Fruit fly (Drosophila melanogaster) whole organism, wandering third instar larva: ENCODE measurements around the gene CG15570.

Experiments used
- Abd-B ChIP-seq: fragments of >200 bp; optimal IDR thresholded peaks from 2 replicates; lab custom pipeline; 2017; ENCODE audit warnings: missing biosample characterization, missing genetic modification characterization
- CG9705 ChIP-seq: fragments of 200-800 bp; sonication (Bioruptor generic); optimal IDR thresholded peaks from 2 replicates; lab custom pipeline; 2018; ENCODE audit warnings: missing biosample characterization, mild to moderate bottlenecking, missing genetic modification characterization
- CrebA ChIP-seq: fragments of 200-800 bp; sonication (Bioruptor generic); optimal IDR thresholded peaks from 2 replicates; lab custom pipeline; 2016; ENCODE audit warnings: missing biosample characterization, mild to moderate bottlenecking, missing genetic modification characterization, borderline replicate concordance
- Dfd ChIP-seq: fragments of >200 bp; optimal IDR thresholded peaks from 2 replicates; lab custom pipeline; 2017; ENCODE audit warnings: missing biosample characterization, missing genetic modification characterization
- Dif ChIP-seq: fragments of 200-275, 200-300 bp; sonication (Bioruptor generic); optimal IDR thresholded peaks from 2 replicates; lab custom pipeline; 2018; ENCODE audit warnings: missing biosample characterization, missing genetic modification characterization; ENCODE audit not compliant: partially characterized antibody
- GATAd ChIP-seq: sonication (Bioruptor generic); optimal IDR thresholded peaks from 2 replicates; lab custom pipeline; 2016; ENCODE audit warnings: missing biosample characterization, missing genetic modification characterization
- HLH106 ChIP-seq: fragments of 200-800 bp; optimal IDR thresholded peaks from 3 replicates; lab custom pipeline; 2019; ENCODE audit warnings: missing biosample characterization, mild to moderate bottlenecking, missing genetic modification characterization, moderate library complexity
- Hnf4 ChIP-seq: fragments of 200-800 bp; sonication (Bioruptor generic); optimal IDR thresholded peaks from 2 replicates; lab custom pipeline; 2016; ENCODE audit warnings: missing biosample characterization, mild to moderate bottlenecking, missing genetic modification characterization
- Hr78 ChIP-seq: fragments of >200 bp; optimal IDR thresholded peaks from 2 replicates; lab custom pipeline; 2017; ENCODE audit warnings: missing biosample characterization, missing genetic modification characterization
- Mio ChIP-seq: sonication (Bioruptor generic); optimal IDR thresholded peaks from 2 replicates; lab custom pipeline; 2016; ENCODE audit warnings: missing biosample characterization, missing genetic modification characterization
- Myc ChIP-seq: fragments of >200 bp; optimal IDR thresholded peaks from 2 replicates; lab custom pipeline; 2017
- OdsH ChIP-seq: fragments of 200-800 bp; sonication (Bioruptor generic); optimal IDR thresholded peaks from 2 replicates; lab custom pipeline; 2016; ENCODE audit warnings: missing biosample characterization, mild to moderate bottlenecking, missing genetic modification characterization
- Rel ChIP-seq, 2 experiments: fragments of 200-800 bp; sonication (Bioruptor generic) in 1 of 2; optimal IDR thresholded peaks; 2 replicates in 1 of 2; 3 replicates in 1 of 2; lab custom pipeline; 2016 to 2019; ENCODE audit warnings: mild to moderate bottlenecking in 2 of 2, missing biosample characterization in 2 of 2, missing genetic modification characterization in 2 of 2, moderate library complexity in 1 of 2
- Sp1 ChIP-seq: fragments of 200-800 bp; sonication (Bioruptor generic); optimal IDR thresholded peaks from 3 replicates; lab custom pipeline; 2019; ENCODE audit warnings: missing biosample characterization, mild to moderate bottlenecking, missing genetic modification characterization, moderate library complexity
- Vsx2 ChIP-seq: fragments of 200-300, 225-300 bp; sonication (Bioruptor generic); optimal IDR thresholded peaks from 2 replicates; lab custom pipeline; 2018; ENCODE audit warnings: missing biosample characterization, missing genetic modification characterization; ENCODE audit not compliant: partially characterized antibody
- br ChIP-seq: fragments of 200-800 bp; sonication (Bioruptor generic); optimal IDR thresholded peaks from 2 replicates; lab custom pipeline; 2016; ENCODE audit warnings: missing biosample characterization, missing genetic modification characterization
- brk ChIP-seq: fragments of 200-800 bp; sonication (Bioruptor generic); optimal IDR thresholded peaks from 2 replicates; lab custom pipeline; 2016; ENCODE audit warnings: missing biosample characterization, mild to moderate bottlenecking, missing genetic modification characterization
- dl ChIP-seq, 2 experiments: fragments of 175-275, 200-275 bp in 1 of 2; fragments of 200-275 bp in 1 of 2; sonication (Bioruptor generic); optimal IDR thresholded peaks; lab custom pipeline; 2018; ENCODE audit warnings: mild to moderate bottlenecking in 2 of 2, missing biosample characterization in 2 of 2, missing genetic modification characterization in 2 of 2, moderate library complexity in 2 of 2; ENCODE audit not compliant: partially characterized antibody in 2 of 2, insufficient read depth in 1 of 2
- dsf ChIP-seq: sonication (Bioruptor generic); optimal IDR thresholded peaks from 2 replicates; lab custom pipeline; 2016; ENCODE audit warnings: missing biosample characterization, missing genetic modification characterization, borderline replicate concordance
- ey ChIP-seq: fragments of 200-800 bp; sonication (Bioruptor generic); optimal IDR thresholded peaks from 2 replicates; lab custom pipeline; 2016; ENCODE audit warnings: missing biosample characterization, missing genetic modification characterization
- foxo ChIP-seq, 2 experiments: fragments of 200-800 bp; sonication (Bioruptor generic); optimal IDR thresholded peaks; 2 replicates in 1 of 2; 3 replicates in 1 of 2; lab custom pipeline; 2016 to 2017; ENCODE audit warnings: missing biosample characterization in 2 of 2, missing genetic modification characterization in 2 of 2
- fru ChIP-seq: fragments of 200-800 bp; sonication (Bioruptor generic); optimal IDR thresholded peaks from 3 replicates; lab custom pipeline; 2016; ENCODE audit warnings: missing biosample characterization, mild to moderate bottlenecking, missing genetic modification characterization
- h ChIP-seq: fragments of 200-800 bp; sonication (Bioruptor generic); optimal IDR thresholded peaks from 3 replicates; lab custom pipeline; 2016; ENCODE audit warnings: missing biosample characterization, mild to moderate bottlenecking, missing genetic modification characterization
- pan ChIP-seq: fragments of >200 bp; optimal IDR thresholded peaks from 2 replicates; lab custom pipeline; 2017
- rgr ChIP-seq: fragments of 200-800 bp; sonication (Bioruptor generic); optimal IDR thresholded peaks from 3 replicates; lab custom pipeline; 2016; ENCODE audit warnings: missing biosample characterization, mild to moderate bottlenecking, missing genetic modification characterization
- sage ChIP-seq: fragments of 200-800 bp; sonication (Bioruptor generic); optimal IDR thresholded peaks from 2 replicates; lab custom pipeline; 2016; ENCODE audit warnings: missing biosample characterization, mild to moderate bottlenecking, missing genetic modification characterization
- sv ChIP-seq: fragments of 200-800 bp; sonication (Bioruptor generic); optimal IDR thresholded peaks from 3 replicates; lab custom pipeline; 2016; ENCODE audit warnings: missing biosample characterization, missing genetic modification characterization
- tai ChIP-seq: sonication (Bioruptor generic); optimal IDR thresholded peaks from 2 replicates; lab custom pipeline; 2016; ENCODE audit warnings: missing biosample characterization, missing genetic modification characterization
- usp ChIP-seq: fragments of >200 bp; optimal IDR thresholded peaks from 2 replicates; lab custom pipeline; 2017; ENCODE audit warnings: missing biosample characterization, missing genetic modification characterization
- woc ChIP-seq: sonication (Bioruptor generic); optimal IDR thresholded peaks from 2 replicates; lab custom pipeline; 2016; ENCODE audit warnings: missing biosample characterization, mild to moderate bottlenecking, missing genetic modification characterization

Gene CG15570

dm6 chrX:4246039-4246438, 28.1 kb downstream of the CG15570 start, which contains the start of gene Muc4B:
Gene Muc4B (minus strand): TSS chrX:4246139.
- TF ChIP-seq Dif (GFP tag; lab: Kevin White, UChicago) = no peak
- TF ChIP-seq brk (GFP tag; lab: Kevin White, UChicago) = no peak
- TF ChIP-seq Myc (lab: Kevin White, UChicago) = no peak
- TF ChIP-seq rgr (GFP tag; lab: Kevin White, UChicago) = no peak
- no peak for TF ChIP-seq Dfd (GFP tag; lab: Kevin White, UChicago)
- no peak for TF ChIP-seq foxo (GFP tag; optimal IDR thresholded peaks at IDR 0.05; lab: Kevin White, UChicago)

dm6 chrX:4247013-4247412, 29.0 kb downstream of the CG15570 start, which contains the start of gene CG43134:
Gene CG43134 (plus strand): TSS chrX:4247313.
- no peak for TF ChIP-seq dl (GFP tag; optimal IDR thresholded peaks at IDR 0.05; lab: Kevin White, UChicago; ENCODE audit: insufficient read depth in 1 of 2, partially characterized antibody in 2 of 2)
- no peak for TF ChIP-seq sage
- no peak for TF ChIP-seq Mio
- TF ChIP-seq Hr78 (GFP tag; lab: Kevin White, UChicago) = no peak
- TF ChIP-seq usp = no peak
- no peak for TF ChIP-seq Hnf4
- no peak for TF ChIP-seq Dfd (GFP tag; lab: Kevin White, UChicago)
- TF ChIP-seq CG9705 (GFP tag; lab: Kevin White, UChicago) = no peak

dm6 chrX:4248077-4248476, 30.1 kb downstream of the CG15570 start, which contains the start of gene CG43135:
Gene CG43135 (plus strand): TSS chrX:4248377.
- no peak for TF ChIP-seq Abd-B (GFP tag; lab: Kevin White, UChicago)
- no peak for TF ChIP-seq Sp1 (GFP tag; lab: Kevin White, UChicago)
- no peak for TF ChIP-seq usp

- no peak for TF ChIP-seq sv
- TF ChIP-seq dsf (GFP tag; lab: Kevin White, UChicago) = no peak
- TF ChIP-seq foxo (GFP tag; optimal IDR thresholded peaks at IDR 0.05; lab: Kevin White, UChicago) = no peak
- TF ChIP-seq Vsx2 (GFP tag; lab: Kevin White, UChicago) = no peak
- TF ChIP-seq Dif (GFP tag; lab: Kevin White, UChicago) = no peak
- no peak for TF ChIP-seq Hnf4
- TF ChIP-seq ey = no peak
- TF ChIP-seq Rel (GFP tag; optimal IDR thresholded peaks at IDR 0.05; lab: Kevin White, UChicago) = no peak
- TF ChIP-seq Rel (tag; optimal IDR thresholded peaks at IDR 0.05; lab: Kevin White, UChicago) = no peak
- TF ChIP-seq, all 38 proteins: peak for 0
Measured at dm6 chrX:4252690-4253089, 34.7 kb downstream of the CG15570 start, which contains the start of gene CG15576. Gene CG15576 (minus strand): TSS chrX:4252790.

dm6 chrX:4262661-4263060, 44.7 kb downstream of the CG15570 start:
- TF ChIP-seq HLH106 (tag; lab: Kevin White, UChicago) = peak; percentile 42
- TF ChIP-seq Dif (GFP tag; lab: Kevin White, UChicago) = no peak
- peak; percentile 32 for TF ChIP-seq rgr (GFP tag; lab: Kevin White, UChicago)
- no peak for TF ChIP-seq CrebA (GFP tag; lab: Kevin White, UChicago)
- peak; percentile 3 for TF ChIP-seq woc (GFP tag; lab: Kevin White, UChicago)
- TF ChIP-seq OdsH (GFP tag; lab: Kevin White, UChicago) = peak; percentile 26
- TF ChIP-seq foxo (GFP tag; optimal IDR thresholded peaks at IDR 0.05; lab: Kevin White, UChicago) = peak in 1 of 2 experiments; percentile 46
- TF ChIP-seq pan (lab: Kevin White, UChicago) = no peak
- TF ChIP-seq Rel (GFP tag; optimal IDR thresholded peaks at IDR 0.05; lab: Kevin White, UChicago) = no peak
- TF ChIP-seq Rel (tag; optimal IDR thresholded peaks at IDR 0.05; lab: Kevin White, UChicago) = no peak
- no peak for TF ChIP-seq tai (GFP tag; lab: Kevin White, UChicago)
- TF ChIP-seq h (GFP tag; lab: Kevin White, UChicago) = peak; percentile 32
- TF ChIP-seq GATAd = no peak
- peak; percentile 29 for TF ChIP-seq Sp1 (GFP tag; lab: Kevin White, UChicago)
- peak; percentile 15 for TF ChIP-seq br (GFP tag; lab: Kevin White, UChicago)
- no peak for TF ChIP-seq Mio
- TF ChIP-seq ey = peak; percentile 40
- TF ChIP-seq fru (GFP tag; lab: Kevin White, UChicago) = peak; percentile 46
- TF ChIP-seq Hr78 (GFP tag; lab: Kevin White, UChicago) = no peak
